Fruit fly (Drosophila melanogaster) whole organism, embryonic: ENCODE data around the gene CG6000.

Experiments used
- CG10959 ChIP-seq: fragments of 200-800 bp; sonication (Bioruptor generic); IDR thresholded peaks from 2 replicates; pipeline ENCODE4 v1.3.6; 2022; ENCODE audit warnings: missing biosample characterization, missing genetic modification characterization
- CG12155 ChIP-seq: fragments of 200-800 bp; sonication (Bioruptor generic); optimal IDR thresholded peaks from 3 replicates; lab custom pipeline; 2016; ENCODE audit warnings: missing biosample characterization, missing genetic modification characterization
- CG12219 ChIP-seq: fragments of 200-800 bp; sonication (Bioruptor generic); optimal IDR thresholded peaks from 3 replicates; lab custom pipeline; 2018; ENCODE audit warnings: missing biosample characterization, mild to moderate bottlenecking, missing genetic modification characterization
- CG13123 ChIP-seq: fragments of 200-800 bp; sonication (Bioruptor generic); optimal IDR thresholded peaks from 2 replicates; lab custom pipeline; 2016; ENCODE audit warnings: missing biosample characterization, missing genetic modification characterization
- CG13287 ChIP-seq: fragments of 200-800 bp; sonication (Bioruptor generic); IDR thresholded peaks from 2 replicates; pipeline ENCODE4 v1.3.6; 2022; ENCODE audit warnings: missing biosample characterization, missing genetic modification characterization; ENCODE audit not compliant: partially characterized antibody
- CG13296 ChIP-seq: fragments of 200-800 bp; sonication (Bioruptor generic); optimal IDR thresholded peaks from 3 replicates; lab custom pipeline; 2018; ENCODE audit warnings: missing biosample characterization, mild to moderate bottlenecking, missing genetic modification characterization
- CG1832 ChIP-seq: fragments of 200-800 bp; sonication (Bioruptor generic); optimal IDR thresholded peaks from 2 replicates; lab custom pipeline; 2017; ENCODE audit warnings: missing biosample characterization, mild to moderate bottlenecking, missing genetic modification characterization, inconsistent platforms
- CG18619 ChIP-seq: fragments of 200-800 bp; sonication (Bioruptor generic); optimal IDR thresholded peaks from 3 replicates; lab custom pipeline; 2017; ENCODE audit warnings: missing biosample characterization, mild to moderate bottlenecking, missing genetic modification characterization
- CG2678 ChIP-seq: fragments of 200-800 bp; sonication (Bioruptor generic); optimal IDR thresholded peaks from 3 replicates; lab custom pipeline; 2019; ENCODE audit warnings: missing biosample characterization, mild to moderate bottlenecking, missing genetic modification characterization, moderate library complexity
- CG2875 ChIP-seq: fragments of 200-800 bp; sonication (Bioruptor generic); optimal IDR thresholded peaks from 2 replicates; lab custom pipeline; 2017; ENCODE audit warnings: missing biosample characterization, mild to moderate bottlenecking, missing genetic modification characterization, missing genetic modification reagents
- CG42726 ChIP-seq: fragments of 200-800 bp; sonication (Bioruptor generic); IDR thresholded peaks from 2 replicates; pipeline ENCODE4 v1.3.6; 2022; ENCODE audit warnings: missing biosample characterization, missing genetic modification characterization; ENCODE audit not compliant: partially characterized antibody
- CG6272 ChIP-seq: fragments of 200-800 bp; sonication (Bioruptor generic); IDR thresholded peaks from 2 replicates; pipeline ENCODE4 v1.3.6; 2022; ENCODE audit warnings: missing biosample characterization, missing genetic modification characterization
- CG7963 ChIP-seq: fragments of 200-800 bp; sonication (Bioruptor generic); IDR thresholded peaks from 3 replicates; pipeline ENCODE4 v1.3.6; 2022; ENCODE audit warnings: missing biosample characterization, missing genetic modification characterization; ENCODE audit not compliant: partially characterized antibody
- CG9817 ChIP-seq: fragments of 200-800 bp; sonication (Bioruptor generic); optimal IDR thresholded peaks from 2 replicates; lab custom pipeline; 2018; ENCODE audit warnings: missing biosample characterization, mild to moderate bottlenecking, missing genetic modification characterization, moderate library complexity
- D19A ChIP-seq: fragments of 200-800 bp; optimal IDR thresholded peaks from 3 replicates; lab custom pipeline; 2019; ENCODE audit warnings: missing biosample characterization, mild to moderate bottlenecking, missing genetic modification characterization, moderate library complexity
- Dbx ChIP-seq: fragments of 200-800 bp; sonication (Bioruptor generic); IDR thresholded peaks from 3 replicates; pipeline ENCODE4 v1.3.6; 2022; ENCODE audit warnings: missing biosample characterization, missing genetic modification characterization
- Deaf1 ChIP-seq: fragments of 200-800 bp; optimal IDR thresholded peaks from 3 replicates; lab custom pipeline; 2019; ENCODE audit warnings: missing biosample characterization, mild to moderate bottlenecking, missing genetic modification characterization, moderate library complexity
- Doc3 ChIP-seq: fragments of 200-800 bp; sonication (Bioruptor generic); IDR thresholded peaks from 3 replicates; pipeline ENCODE4 v1.3.6; 2022; ENCODE audit warnings: missing biosample characterization, missing genetic modification characterization; ENCODE audit not compliant: partially characterized antibody
- Ets97D ChIP-seq: fragments of 200-800 bp; sonication (Bioruptor generic); optimal IDR thresholded peaks from 3 replicates; lab custom pipeline; 2016; ENCODE audit warnings: missing biosample characterization, missing genetic modification characterization
- H2.0 ChIP-seq: fragments of 200-800 bp; sonication (Bioruptor generic); IDR thresholded peaks from 2 replicates; pipeline ENCODE4 v1.3.6; 2022; ENCODE audit warnings: missing biosample characterization, missing genetic modification characterization
- Hand ChIP-seq: fragments of 200-800 bp; sonication (Bioruptor generic); optimal IDR thresholded peaks from 2 replicates; lab custom pipeline; 2017; ENCODE audit warnings: mild to moderate bottlenecking, missing biosample characterization, missing genetic modification reagents, missing genetic modification characterization
- Hey ChIP-seq: fragments of 200-800 bp; sonication (Bioruptor generic); optimal IDR thresholded peaks from 3 replicates; lab custom pipeline; 2018; ENCODE audit warnings: missing biosample characterization, mild to moderate bottlenecking, missing genetic modification characterization
- Hmx ChIP-seq: fragments of 200-800 bp; sonication (Bioruptor generic); optimal IDR thresholded peaks from 2 replicates; lab custom pipeline; 2016; ENCODE audit warnings: missing biosample characterization, missing genetic modification characterization
- Lhr ChIP-seq: fragments of 200-800 bp; sonication (Bioruptor generic); optimal IDR thresholded peaks from 3 replicates; lab custom pipeline; 2017; ENCODE audit warnings: mild to moderate bottlenecking, missing biosample characterization, missing genetic modification reagents, missing genetic modification characterization
- Med ChIP-seq: fragments of 200-800 bp; sonication (Bioruptor generic); peaks from one replicate; lab custom pipeline; 2016; ENCODE audit warnings: missing biosample characterization, missing genetic modification characterization, mild to moderate bottlenecking, inconsistent platforms, moderate library complexity
- Mrtf ChIP-seq: fragments of 200-800 bp; sonication (Bioruptor generic); IDR thresholded peaks from 3 replicates; pipeline ENCODE4 v1.3.6; 2022; ENCODE audit warnings: missing biosample characterization, missing genetic modification characterization
- Oaz ChIP-seq: fragments of 200-800 bp; sonication (Bioruptor generic); IDR thresholded peaks from 2 replicates; pipeline ENCODE4 v1.3.6; 2022; ENCODE audit warnings: missing biosample characterization, missing genetic modification characterization
- Trl ChIP-seq, 3 experiments: fragments of >200 bp in 2 of 3; fragments of 200-800 bp in 1 of 3; sonication (Bioruptor generic) in 1 of 3; optimal IDR thresholded peaks; 2 replicates in 1 of 3; 3 replicates in 2 of 3; lab custom pipeline; 2016 to 2017; ENCODE audit warnings: missing biosample characterization in 1 of 3, missing genetic modification characterization in 1 of 3
- Xbp1 ChIP-seq: fragments of 200-800 bp; sonication (Bioruptor generic); optimal IDR thresholded peaks from 3 replicates; lab custom pipeline; 2016; ENCODE audit warnings: missing biosample characterization, mild to moderate bottlenecking, missing genetic modification characterization
- ab ChIP-seq: fragments of 200-800 bp; sonication (Bioruptor generic); optimal IDR thresholded peaks from 2 replicates; lab custom pipeline; 2016; ENCODE audit warnings: missing biosample characterization, missing genetic modification characterization
- az2 ChIP-seq: fragments of 200-800 bp; sonication (Bioruptor generic); optimal IDR thresholded peaks from 3 replicates; lab custom pipeline; 2016; ENCODE audit warnings: missing biosample characterization, missing genetic modification characterization
- chinmo ChIP-seq: fragments of 200-800 bp; sonication (Bioruptor generic); IDR thresholded peaks from 4 replicates; pipeline ENCODE4 v1.3.6; 2022; ENCODE audit warnings: missing biosample characterization, missing genetic modification characterization; ENCODE audit not compliant: partially characterized antibody
- chn ChIP-seq: fragments of 200-800 bp; sonication (Bioruptor generic); optimal IDR thresholded peaks from 2 replicates; lab custom pipeline; 2016; ENCODE audit warnings: missing biosample characterization, missing genetic modification characterization
- emc ChIP-seq: fragments of 200-800 bp; sonication (Bioruptor generic); optimal IDR thresholded peaks from 2 replicates; lab custom pipeline; 2016; ENCODE audit warnings: missing biosample characterization, missing genetic modification characterization
- esg ChIP-seq: fragments of 200-800 bp; sonication (Bioruptor generic); conservative IDR thresholded peaks from 2 replicates; pipeline ENCODE4 v1.3.6; 2022; ENCODE audit warnings: missing biosample characterization, missing genetic modification characterization
- eyg ChIP-seq: fragments of 200-800 bp; sonication (Bioruptor generic); optimal IDR thresholded peaks from 3 replicates; lab custom pipeline; 2016; ENCODE audit warnings: missing biosample characterization, missing genetic modification characterization
- kah ChIP-seq: fragments of 200-800 bp; sonication (Bioruptor generic); optimal IDR thresholded peaks from 2 replicates; lab custom pipeline; 2018; ENCODE audit warnings: missing biosample characterization, mild to moderate bottlenecking, missing genetic modification characterization
- luna ChIP-seq: fragments of 200-800 bp; sonication (Bioruptor generic); optimal IDR thresholded peaks from 2 replicates; lab custom pipeline; 2016; ENCODE audit warnings: missing biosample characterization, missing genetic modification characterization
- nerfin-1 ChIP-seq: fragments of 200-800 bp; sonication (Bioruptor generic); optimal IDR thresholded peaks from 3 replicates; lab custom pipeline; 2019; ENCODE audit warnings: missing biosample characterization, mild to moderate bottlenecking, missing genetic modification characterization, moderate library complexity
- nerfin-2 ChIP-seq: fragments of 200-800 bp; sonication (Bioruptor generic); IDR thresholded peaks from 2 replicates; pipeline ENCODE4 v1.3.6; 2022; ENCODE audit warnings: missing biosample characterization, missing genetic modification characterization; ENCODE audit not compliant: partially characterized antibody
- pros ChIP-seq: fragments of 200-800 bp; sonication (Bioruptor generic); optimal IDR thresholded peaks from 3 replicates; lab custom pipeline; 2019; ENCODE audit warnings: missing biosample characterization, mild to moderate bottlenecking, missing genetic modification characterization, moderate library complexity
- sc ChIP-seq, 3 experiments: fragments of >200 bp in 2 of 3; fragments of 200-800 bp in 1 of 3; sonication (Bioruptor generic) in 1 of 3; optimal IDR thresholded peaks; 2 replicates in 2 of 3; 3 replicates in 1 of 3; lab custom pipeline; 2017; ENCODE audit warnings: mild to moderate bottlenecking in 1 of 3, missing biosample characterization in 1 of 3, missing genetic modification characterization in 1 of 3, missing genetic modification reagents in 1 of 3
- sob ChIP-seq: fragments of 200-800 bp; sonication (Bioruptor generic); IDR thresholded peaks from 2 replicates; pipeline ENCODE4 v1.3.6; 2022; ENCODE audit warnings: missing biosample characterization, missing genetic modification characterization
- sr ChIP-seq: fragments of 200-800 bp; sonication (Bioruptor generic); IDR thresholded peaks from 3 replicates; pipeline ENCODE4 v1.3.6; 2022; ENCODE audit warnings: missing biosample characterization, missing genetic modification characterization
- tx ChIP-seq: fragments of 200-800 bp; sonication (Bioruptor generic); optimal IDR thresholded peaks from 2 replicates; lab custom pipeline; 2016; ENCODE audit warnings: missing biosample characterization, missing genetic modification characterization
- vfl ChIP-seq: fragments of 200-800 bp; sonication (Bioruptor generic); optimal IDR thresholded peaks from 2 replicates; lab custom pipeline; 2016; ENCODE audit warnings: missing biosample characterization, missing genetic modification characterization
- vvl ChIP-seq: fragments of 200-800 bp; sonication (Bioruptor generic); IDR thresholded peaks from 2 replicates; pipeline ENCODE4 v1.3.6; 2022; ENCODE audit warnings: missing biosample characterization, missing genetic modification characterization
- z ChIP-seq: fragments of 200-800 bp; sonication (Bioruptor generic); IDR thresholded peaks from 3 replicates; pipeline ENCODE4 v1.3.6; 2022; ENCODE audit warnings: missing biosample characterization, missing genetic modification characterization
- zfh2 ChIP-seq: fragments of 200-800 bp; sonication (Bioruptor generic); optimal IDR thresholded peaks from 2 replicates; lab custom pipeline; 2016; ENCODE audit warnings: missing biosample characterization, missing genetic modification characterization

CG6000 gene

DNA sequence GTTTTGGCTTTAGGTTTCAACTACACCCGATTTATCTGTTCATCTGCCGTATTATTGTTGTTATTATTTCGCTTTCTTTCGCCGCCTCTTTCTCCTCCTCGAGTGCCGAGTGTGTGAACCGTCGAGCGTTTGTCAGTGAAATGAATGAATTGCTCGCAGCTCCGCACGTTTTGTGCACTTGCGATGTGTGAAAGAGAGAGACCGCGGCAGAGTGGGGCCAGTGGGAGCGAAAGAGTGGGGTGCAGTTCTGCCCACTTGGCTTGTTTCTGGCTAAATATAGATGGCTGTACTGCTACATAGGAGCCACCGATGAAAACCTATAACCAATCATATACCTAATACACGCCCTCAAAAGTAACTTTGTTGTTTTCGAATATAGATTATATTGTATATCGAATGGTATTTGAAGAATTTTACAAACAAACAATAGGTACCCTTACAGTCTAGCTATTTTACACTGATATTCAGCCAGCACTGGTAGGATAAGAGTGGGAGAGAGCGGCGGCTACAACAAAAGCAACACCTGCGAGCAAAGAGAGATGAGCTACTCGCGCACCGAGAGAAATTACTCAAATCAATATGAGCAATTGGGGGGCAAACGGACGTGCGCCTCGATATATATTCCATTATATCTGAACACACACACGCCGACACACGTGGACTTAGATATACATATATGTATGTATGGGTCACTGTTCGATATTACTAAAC lies 47.6 kb upstream of the CG6000 start (continued):
- TF ChIP-seq Doc3 (GFP tag; lab: Robert Waterston, UW) (no peak), H2.0 (GFP tag; lab: Robert Waterston, UW) (no peak), CG2875 (GFP tag; lab: Kevin White, UChicago) (no peak), Ets97D (GFP tag; lab: Kevin White, UChicago) (no peak), kah (GFP tag; lab: Kevin White, UChicago) (no peak), Oaz (GFP tag; lab: Robert Waterston, UW) (no peak), CG10959 (GFP tag; lab: Robert Waterston, UW) (no peak), Hey (tag; lab: Kevin White, UChicago) (peak; percentile 83), Hand (GFP tag; lab: Kevin White, UChicago) (no peak), CG13287 (GFP tag; lab: Robert Waterston, UW) (no peak), az2 (GFP tag; lab: Kevin White, UChicago) (no peak), CG13123 (no peak), chn (GFP tag; lab: Kevin White, UChicago) (no peak), luna (GFP tag; lab: Kevin White, UChicago) (no peak), D19A (tag; lab: Kevin White, UChicago) (no peak), Lhr (GFP tag; lab: Kevin White, UChicago) (no peak), CG18619 (GFP tag; lab: Kevin White, UChicago) (no peak), tx (no peak), eyg (GFP tag; lab: Kevin White, UChicago) (no peak), CG6272 (GFP tag; lab: Robert Waterston, UW) (no peak), CG2678 (peak; percentile 45), CG13296 (GFP tag; lab: Kevin White, UChicago) (no peak), ab (no peak), z (GFP tag; lab: Robert Waterston, UW) (peak; percentile 56; the same call in 1 of the 3 replicates), esg (GFP tag; lab: Robert Waterston, UW) (no peak), CG42726 (GFP tag; lab: Robert Waterston, UW) (0 out of 2 replicates have a peak, but pooled peaks have one; percentile 30), Dbx (peak; percentile 41; the same call in 1 of the 3 replicates), Xbp1 (GFP tag; lab: Kevin White, UChicago) (no peak), CG1832 (peak; percentile 1), CG9817 (no peak), sob (GFP tag; lab: Robert Waterston, UW) (no peak), emc (no peak), Hmx (no peak), Med (GFP tag; lab: Kevin White, UChicago) (peak; percentile 72), vfl (no peak), nerfin-1 (tag; lab: Kevin White, UChicago) (no peak), Mrtf (GFP tag; lab: Robert Waterston, UW) (no peak), vvl (no peak), CG12219 (GFP tag; lab: Kevin White, UChicago) (no peak), zfh2 (GFP tag; lab: Kevin White, UChicago) (no peak), Deaf1 (tag; lab: Kevin White, UChicago) (no peak), Trl (optimal IDR thresholded peaks at IDR 0.05; lab: Kevin White, UChicago) (peak; percentile 63 to 79), Trl (GFP tag; optimal IDR thresholded peaks at IDR 0.05; lab: Kevin White, UChicago) (no peak), sr (GFP tag; lab: Robert Waterston, UW) (no peak), nerfin-2 (no peak), chinmo (GFP tag; lab: Robert Waterston, UW) (0 out of 4 replicates have a peak, but pooled peaks have one; percentile 34), CG7963 (GFP tag; lab: Robert Waterston, UW) (no peak), pros (GFP tag; lab: Kevin White, UChicago) (no peak), CG12155 (GFP tag; lab: Kevin White, UChicago) (no peak), sc (optimal IDR thresholded peaks at IDR 0.05; lab: Kevin White, UChicago) (no peak), sc (GFP tag; optimal IDR thresholded peaks at IDR 0.05; lab: Kevin White, UChicago) (no peak)
